Worm (Caenorhabditis elegans): ENCODE measurements around the gene mecr-1.

Gene mecr-1

ce11 chrII:13230489-13231196, 43.5 kb upstream of the mecr-1 start:
- TF ChIP-seq nhr-47 (tag; optimal IDR thresholded peaks at IDR 0.05) (peak; percentile 31), efl-1 (optimal IDR thresholded peaks at IDR 0.05) (no peak), efl-1 (GFP tag; optimal IDR thresholded peaks at IDR 0.05 in 1 of 2) (peak in 1 of 2 experiments; percentile 32), fkh-8 (tag; optimal IDR thresholded peaks at IDR 0.05) (peak; percentile 56), swsn-7 (tag; optimal IDR thresholded peaks at IDR 0.05) (no peak), nhr-71 (tag; optimal IDR thresholded peaks at IDR 0.05) (peak; percentile 21), lin-14 (GFP tag; optimal IDR thresholded peaks at IDR 0.05) (peak; percentile 24), ceh-90 (tag; optimal IDR thresholded peaks at IDR 0.05) (no peak), nhr-85 (tag) (peak; percentile 44)

DNA sequence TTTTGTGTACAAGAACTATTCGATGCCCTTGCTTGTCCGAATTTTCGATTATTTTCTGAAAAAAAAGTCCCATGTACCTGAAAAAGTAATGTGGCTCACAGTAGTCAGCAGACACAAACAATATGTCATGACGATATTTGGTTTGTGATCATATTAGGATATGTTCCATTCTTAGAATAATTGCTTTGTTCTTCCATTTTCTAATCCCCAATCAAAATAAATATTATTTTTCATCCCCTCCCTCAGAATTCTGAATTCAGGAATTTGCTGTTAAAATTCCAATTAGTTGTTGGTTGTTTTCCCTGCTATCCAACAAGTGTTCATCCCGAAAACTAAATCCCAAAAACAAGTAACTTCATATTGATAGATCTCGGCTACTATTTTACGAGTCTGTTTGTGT, 32.3 kb upstream of the mecr-1 start:
- TF ChIP-seq dsc-1 (tag; optimal IDR thresholded peaks at IDR 0.05) (peak; percentile 64), aly-2 (tag; optimal IDR thresholded peaks at IDR 0.05) (no peak)

- TF ChIP-seq efl-1 (optimal IDR thresholded peaks at IDR 0.05) (no peak), efl-1 (GFP tag; optimal IDR thresholded peaks at IDR 0.05 in 1 of 2) (peak in 1 of 2 experiments; percentile 29), skn-1 (tag; optimal IDR thresholded peaks at IDR 0.05) (no peak)
These were observed 28.7 kb upstream of the mecr-1 start, which contains the start of gene F15D4.2 for ce11 chrII:13215792-13216191. Gene F15D4.2 (plus strand): TSS chrII:13216092.

DNA sequence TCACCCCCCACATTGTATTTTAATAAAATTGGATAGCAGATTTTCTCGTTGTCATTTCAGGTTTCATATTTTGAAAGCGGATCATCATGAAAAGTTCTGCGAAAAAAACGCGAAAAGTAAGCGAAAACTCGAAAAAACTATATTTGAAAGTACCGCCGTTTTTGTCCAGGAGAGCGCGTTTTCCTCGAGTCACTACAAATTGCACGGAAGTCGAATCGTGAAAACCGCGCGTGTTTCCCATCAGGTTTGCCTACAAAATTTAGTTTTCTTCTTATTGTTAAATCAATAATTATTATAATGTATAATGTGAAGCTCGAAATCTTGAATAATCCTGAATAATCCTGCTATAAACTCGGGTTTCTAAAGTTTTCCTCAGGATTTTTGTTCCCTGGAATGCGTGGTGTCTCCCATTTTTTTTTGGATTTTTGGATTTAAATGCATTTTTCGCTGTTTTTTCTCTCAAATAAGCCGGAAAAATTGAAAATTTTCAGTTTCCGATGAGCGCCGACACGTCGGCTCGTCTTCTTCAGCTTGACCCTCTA, 12.6 kb upstream of the mecr-1 start, which contains the start of gene btf-1:
Gene btf-1 (plus strand): TSS at position 492 of the 542 bp plus-strand sequence.
- TF ChIP-seq nhr-85 (tag) (peak; percentile 97), mep-1 (tag; optimal IDR thresholded peaks at IDR 0.05) (peak; percentile 84), ceh-82 (tag; optimal IDR thresholded peaks at IDR 0.05) (peak; percentile 6 to 56 (median 32)), unc-86 (tag; optimal IDR thresholded peaks at IDR 0.05) (peak; percentile 82), nhr-77 (tag; optimal IDR thresholded peaks at IDR 0.05) (peak; percentile 70), tlp-1 (tag; optimal IDR thresholded peaks at IDR 0.05) (no peak), ztf-4 (tag; optimal IDR thresholded peaks at IDR 0.05) (peak; percentile 13), tbx-2 (tag; optimal IDR thresholded peaks at IDR 0.05) (peak; percentile 90), nhr-28 (tag; optimal IDR thresholded peaks at IDR 0.05) (no peak), zag-1 (tag; optimal IDR thresholded peaks at IDR 0.05) (peak; percentile 43), skn-1 (tag; optimal IDR thresholded peaks at IDR 0.05) (peak; percentile 28), F16B12.6 (tag; optimal IDR thresholded peaks at IDR 0.05) (no peak), isw-1 (GFP tag; IDR thresholded peaks at IDR 0.05) (peak; percentile 87), lir-3 (tag; optimal IDR thresholded peaks at IDR 0.05; ENCODE audit: poor library complexity) (peak; percentile 84), hpl-2 (GFP tag; optimal IDR thresholded peaks at IDR 0.05) (peak; percentile 45), ceh-90 (tag; optimal IDR thresholded peaks at IDR 0.05) (peak; percentile 79), efl-3 (GFP tag; optimal IDR thresholded peaks at IDR 0.05) (peak; percentile 52), efl-1 (optimal IDR thresholded peaks at IDR 0.05) (peak; percentile 94 to 97), efl-1 (GFP tag; optimal IDR thresholded peaks at IDR 0.05 in 1 of 2) (peak; percentile 96 to 100), nhr-12 (tag; optimal IDR thresholded peaks at IDR 0.05) (no peak), hlh-4 (tag; optimal IDR thresholded peaks at IDR 0.05) (peak; percentile 69), sptf-1 (tag; optimal IDR thresholded peaks at IDR 0.05) (no peak), ztf-11 (tag; optimal IDR thresholded peaks at IDR 0.05) (peak in 1 of 2 experiments; percentile 85), C34B4.2 (tag; optimal IDR thresholded peaks at IDR 0.05) (no peak), nhr-76 (tag; optimal IDR thresholded peaks at IDR 0.05) (no peak), elt-3 (tag; optimal IDR thresholded peaks at IDR 0.05) (peak in 2 of 6 experiments; percentile 49 to 74), irx-1 (tag; optimal IDR thresholded peaks at IDR 0.05) (peak; percentile 87), snpc-4 (tag; optimal IDR thresholded peaks at IDR 0.05) (peak; percentile 64), egl-27 (tag; optimal IDR thresholded peaks at IDR 0.05) (peak in 1 of 2 experiments; percentile 12), nhr-11 (tag; optimal IDR thresholded peaks at IDR 0.05) (no peak), elt-2 (tag; optimal IDR thresholded peaks at IDR 0.05) (peak; percentile 78), aly-2 (tag; optimal IDR thresholded peaks at IDR 0.05) (peak; percentile 52), fkh-8 (tag; optimal IDR thresholded peaks at IDR 0.05) (peak; percentile 94), mef-2 (tag; optimal IDR thresholded peaks at IDR 0.05) (no peak), fkh-10 (GFP tag; optimal IDR thresholded peaks at IDR 0.05) (no peak), dpl-1 (GFP tag; optimal IDR thresholded peaks at IDR 0.05) (peak; percentile 94 to 95 (median 95)), sup-37 (GFP tag; optimal IDR thresholded peaks at IDR 0.05) (peak; percentile 71), grh-1 (GFP tag; IDR thresholded peaks at IDR 0.05) (peak; percentile 74), hlh-17 (GFP tag; optimal IDR thresholded peaks at IDR 0.05; ENCODE audit: borderline replicate concordance) (no peak)
